Worm (Caenorhabditis elegans) whole organism, L3 larva: ENCODE measurements around the gene R160.2.

Experiments
- aly-2 ChIP-seq: fragments of 150-350 bp; optimal IDR thresholded peaks from 2 replicates; lab custom pipeline; 2014; ENCODE audit warnings: missing biosample characterization, missing genetic modification characterization
- ama-1 ChIP-seq: fragments of 150-350 bp; optimal IDR thresholded peaks from 2 replicates; lab custom pipeline; 2018
- elt-1 ChIP-seq: fragments of 150-350 bp; optimal IDR thresholded peaks from 2 replicates; lab custom pipeline; 2014; ENCODE audit warnings: missing biosample characterization, missing genetic modification characterization
- elt-3 ChIP-seq, 3 experiments: fragments of 150-350 bp in 1 of 3; sonication (generic microtip) in 2 of 3; optimal IDR thresholded peaks; 2 replicates in 2 of 3; 4 replicates in 1 of 3; lab custom pipeline; 2014 to 2017; ENCODE audit warnings: missing biosample characterization in 3 of 3, missing genetic modification characterization in 3 of 3
- nhr-11 ChIP-seq: fragments of 150-350 bp; optimal IDR thresholded peaks from 2 replicates; lab custom pipeline; 2014; ENCODE audit warnings: missing biosample characterization, missing genetic modification characterization
- nhr-77 ChIP-seq: fragments of 150-350 bp; optimal IDR thresholded peaks from 2 replicates; lab custom pipeline; 2014; ENCODE audit warnings: missing biosample characterization, missing genetic modification characterization
- pha-4 ChIP-seq: fragments of 150-350 bp; optimal IDR thresholded peaks from 2 replicates; lab custom pipeline; 2014; ENCODE audit warnings: missing biosample characterization, missing genetic modification reagents, missing genetic modification characterization
- sea-2 ChIP-seq: fragments of 150-350 bp; sonication (generic microtip); optimal IDR thresholded peaks from 4 replicates; lab custom pipeline; 2014; ENCODE audit warnings: missing biosample characterization, missing genetic modification reagents, missing genetic modification characterization
- unc-62 ChIP-seq: fragments of 150-350 bp; sonication (generic microtip); optimal IDR thresholded peaks from 4 replicates; lab custom pipeline; 2014; ENCODE audit warnings: missing biosample characterization, missing genetic modification reagents, missing genetic modification characterization
- ztf-11 ChIP-seq: fragments of 150-350 bp; optimal IDR thresholded peaks from 2 replicates; lab custom pipeline; 2014; ENCODE audit warnings: missing biosample characterization, missing genetic modification characterization
- ztf-4 ChIP-seq: fragments of 150-350 bp; optimal IDR thresholded peaks from 2 replicates; lab custom pipeline; 2014; ENCODE audit warnings: missing biosample characterization, missing genetic modification characterization

DNA sequence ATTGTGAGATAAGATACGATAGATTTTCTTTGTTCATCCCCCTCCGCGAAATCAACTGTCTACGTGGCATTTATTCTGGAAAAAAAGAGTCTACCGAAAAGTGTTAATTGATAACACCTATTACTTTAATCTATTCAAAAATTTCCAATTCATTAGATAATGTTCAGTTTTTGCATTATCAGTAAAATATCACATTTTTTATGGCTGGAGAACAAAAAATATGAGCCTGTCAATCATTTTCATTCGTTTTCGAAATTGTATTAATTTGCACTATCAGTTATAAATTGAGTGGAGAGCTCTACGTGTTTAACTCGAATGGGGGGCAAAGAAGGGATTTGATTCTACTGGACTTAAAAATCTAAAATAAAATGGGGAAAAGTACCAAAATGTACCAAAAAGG lies 17.7 kb downstream of the R160.2 start:
- no peak for TF ChIP-seq nhr-11 (tag; lab: Kevin White, UChicago)
- TF ChIP-seq elt-1 (tag; lab: Kevin White, UChicago): no peak
- no peak for TF ChIP-seq ama-1 (lab: Kevin White, UChicago)
- no peak for TF ChIP-seq sea-2
- TF ChIP-seq elt-3 (tag; optimal IDR thresholded peaks at IDR 0.05; lab: Kevin White, UChicago): no peak
- no peak for TF ChIP-seq unc-62 (GFP tag; lab: Kevin White, UChicago)
- no peak for TF ChIP-seq nhr-77
- no peak for TF ChIP-seq ztf-11 (tag; lab: Kevin White, UChicago)
- no peak for TF ChIP-seq ztf-4 (tag; lab: Kevin White, UChicago)
- no peak for TF ChIP-seq pha-4
- no peak for TF ChIP-seq aly-2 (tag; lab: Kevin White, UChicago)
